Worm (Caenorhabditis elegans): ENCODE results near the gene pmpl-1.

Gene pmpl-1

ce11 chrX:3833964-3834840 is 46.4 kb downstream of the pmpl-1 start:
- TF ChIP-seq sma-9 (GFP tag; optimal IDR thresholded peaks at IDR 0.05), result peak; percentile 39
- no peak for TF ChIP-seq sma-9 (tag; optimal IDR thresholded peaks at IDR 0.05)
- no peak for TF ChIP-seq nhr-237 (tag; optimal IDR thresholded peaks at IDR 0.05)
- TF ChIP-seq nhr-129 (tag; optimal IDR thresholded peaks at IDR 0.05), result peak; percentile 24
- no peak for TF ChIP-seq ceh-16 (tag; optimal IDR thresholded peaks at IDR 0.05)
- TF ChIP-seq nhr-23 (tag; optimal IDR thresholded peaks at IDR 0.05), result no peak
- no peak for TF ChIP-seq unc-62 (GFP tag; optimal IDR thresholded peaks at IDR 0.05)
- TF ChIP-seq egl-27 (tag; optimal IDR thresholded peaks at IDR 0.05), result peak; percentile 14
- TF ChIP-seq alr-1 (tag; optimal IDR thresholded peaks at IDR 0.05), result no peak
- peak; percentile 54 for TF ChIP-seq F13H6.1 (tag; optimal IDR thresholded peaks at IDR 0.05)
- no peak for TF ChIP-seq sma-3 (GFP tag; optimal IDR thresholded peaks at IDR 0.05)
- TF ChIP-seq skn-1 (tag; optimal IDR thresholded peaks at IDR 0.05), result no peak
- TF ChIP-seq lin-39 (tag; optimal IDR thresholded peaks at IDR 0.05), result no peak
- no peak for TF ChIP-seq elt-3 (tag; optimal IDR thresholded peaks at IDR 0.05)
- TF ChIP-seq peb-1 (tag; optimal IDR thresholded peaks at IDR 0.05), result no peak
- TF ChIP-seq elt-1 (tag; optimal IDR thresholded peaks at IDR 0.05), result no peak
- no peak for TF ChIP-seq gmeb-1 (tag; optimal IDR thresholded peaks at IDR 0.05)

- TF ChIP-seq ztf-4 (tag; optimal IDR thresholded peaks at IDR 0.05) (no peak), nhr-25 (tag; optimal IDR thresholded peaks at IDR 0.05) (peak; percentile 38)
Observed at ce11 chrX:3835632-3836031, 47.8 kb downstream of the pmpl-1 start.

- TF ChIP-seq ceh-16 (tag; optimal IDR thresholded peaks at IDR 0.05) (peak; percentile 37), lin-39 (tag; optimal IDR thresholded peaks at IDR 0.05) (no peak), alr-1 (tag; optimal IDR thresholded peaks at IDR 0.05) (no peak), sma-3 (GFP tag; optimal IDR thresholded peaks at IDR 0.05) (peak; percentile 81), nhr-129 (tag; optimal IDR thresholded peaks at IDR 0.05) (peak; percentile 58), nhr-237 (tag; optimal IDR thresholded peaks at IDR 0.05) (no peak), peb-1 (tag; optimal IDR thresholded peaks at IDR 0.05) (no peak), ZK546.5 (tag; optimal IDR thresholded peaks at IDR 0.05) (no peak), Y55F3AM.14 (GFP tag; optimal IDR thresholded peaks at IDR 0.05) (peak; percentile 40), unc-39 (tag; optimal IDR thresholded peaks at IDR 0.05) (no peak), unc-55 (GFP tag; optimal IDR thresholded peaks at IDR 0.05) (no peak), elt-1 (tag; optimal IDR thresholded peaks at IDR 0.05) (no peak), blmp-1 (tag; optimal IDR thresholded peaks at IDR 0.05; ENCODE audit: insufficient read depth) (peak; percentile 96), dmd-4 (tag; optimal IDR thresholded peaks at IDR 0.05) (no peak), ama-1 (optimal IDR thresholded peaks at IDR 0.05) (no peak), ztf-4 (tag; optimal IDR thresholded peaks at IDR 0.05) (no peak), skn-1 (tag; optimal IDR thresholded peaks at IDR 0.05) (no peak), nhr-6 (tag; optimal IDR thresholded peaks at IDR 0.05) (peak; percentile 10), aly-2 (tag; optimal IDR thresholded peaks at IDR 0.05) (no peak), C34F6.9 (tag; optimal IDR thresholded peaks at IDR 0.05) (no peak), nhr-10 (tag; optimal IDR thresholded peaks at IDR 0.05) (no peak), nhr-12 (tag; optimal IDR thresholded peaks at IDR 0.05) (no peak), gmeb-1 (tag; optimal IDR thresholded peaks at IDR 0.05) (no peak), nhr-25 (tag; optimal IDR thresholded peaks at IDR 0.05) (peak; percentile 90), snpc-4 (tag; optimal IDR thresholded peaks at IDR 0.05) (no peak), sem-4 (tag; optimal IDR thresholded peaks at IDR 0.05) (peak; percentile 19), ztf-11 (tag; optimal IDR thresholded peaks at IDR 0.05) (no peak), lin-11 (tag; optimal IDR thresholded peaks at IDR 0.05) (no peak), unc-62 (GFP tag; optimal IDR thresholded peaks at IDR 0.05) (no peak), ceh-82 (tag; optimal IDR thresholded peaks at IDR 0.05) (no peak), fos-1 (tag; optimal IDR thresholded peaks at IDR 0.05) (peak; percentile 1), crh-2 (tag; optimal IDR thresholded peaks at IDR 0.05) (no peak), nhr-77 (tag; optimal IDR thresholded peaks at IDR 0.05) (no peak), egl-27 (tag; optimal IDR thresholded peaks at IDR 0.05) (peak; percentile 72), lin-13 (GFP tag; optimal IDR thresholded peaks at IDR 0.05) (no peak), sma-9 (GFP tag; optimal IDR thresholded peaks at IDR 0.05) (peak; percentile 71), sma-9 (tag; optimal IDR thresholded peaks at IDR 0.05) (no peak), zag-1 (tag; optimal IDR thresholded peaks at IDR 0.05) (no peak), R02D3.7 (tag; optimal IDR thresholded peaks at IDR 0.05) (no peak), nhr-23 (tag; optimal IDR thresholded peaks at IDR 0.05) (no peak), nhr-21 (tag; optimal IDR thresholded peaks at IDR 0.05) (peak; percentile 91), mdl-1 (tag; optimal IDR thresholded peaks at IDR 0.05) (peak in 1 of 2 experiments; percentile 1), lsy-2 (tag; optimal IDR thresholded peaks at IDR 0.05) (no peak), mbf-1 (tag; optimal IDR thresholded peaks at IDR 0.05) (no peak), nhr-11 (tag; optimal IDR thresholded peaks at IDR 0.05) (no peak), elt-3 (tag; optimal IDR thresholded peaks at IDR 0.05) (no peak), F13H6.1 (tag; optimal IDR thresholded peaks at IDR 0.05) (no peak)
Observed at ce11 chrX:3837752-3838159, 49.9 kb downstream of the pmpl-1 start.
